Fruit fly (Drosophila melanogaster) whole organism, embryonic: Measurements from ENCODE around the gene CG7695.
A peak's percentile ranks its signal among the peaks of the same experiment; 100 is the strongest.

Experiments used
- ATbp ChIP-seq: fragments of 200-800 bp; sonication (Bioruptor generic); optimal IDR thresholded peaks from 2 replicates; lab custom pipeline; 2017; ENCODE audit warnings: missing biosample characterization, mild to moderate bottlenecking, missing genetic modification characterization, missing genetic modification reagents
- Asciz ChIP-seq: fragments of 200-800 bp; sonication (Bioruptor generic); optimal IDR thresholded peaks from 2 replicates; lab custom pipeline; 2017; ENCODE audit warnings: missing biosample characterization, mild to moderate bottlenecking, missing genetic modification characterization, missing genetic modification reagents
- Blimp-1 ChIP-seq: fragments of 200-800 bp; sonication (Bioruptor generic); optimal IDR thresholded peaks from 3 replicates; lab custom pipeline; 2018; ENCODE audit warnings: missing biosample characterization, missing genetic modification characterization, mild to moderate bottlenecking, moderate library complexity, missing genetic modification reagents
- CG10209 ChIP-seq: fragments of 200-800 bp; sonication (Bioruptor generic); optimal IDR thresholded peaks from 3 replicates; lab custom pipeline; 2017; ENCODE audit warnings: missing biosample characterization, mild to moderate bottlenecking, missing genetic modification characterization, missing genetic modification reagents
- CG11723 ChIP-seq: fragments of 200-800 bp; sonication (Bioruptor generic); optimal IDR thresholded peaks from 2 replicates; lab custom pipeline; 2017; ENCODE audit warnings: missing biosample characterization, mild to moderate bottlenecking, missing genetic modification characterization
- CG12236 ChIP-seq: fragments of 200-800 bp; sonication (Bioruptor generic); optimal IDR thresholded peaks from 2 replicates; lab custom pipeline; 2016; ENCODE audit warnings: missing biosample characterization, missing genetic modification characterization
- CG12942 ChIP-seq: fragments of 200-800 bp; sonication (Bioruptor generic); optimal IDR thresholded peaks from 3 replicates; lab custom pipeline; 2016; ENCODE audit warnings: missing biosample characterization, missing genetic modification characterization
- CG13287 ChIP-seq: fragments of 200-800 bp; sonication (Bioruptor generic); IDR thresholded peaks from 2 replicates; pipeline ENCODE4 v1.3.6; 2022; ENCODE audit warnings: missing biosample characterization, missing genetic modification characterization; ENCODE audit not compliant: partially characterized antibody
- CG14710 ChIP-seq: fragments of 200-800 bp; sonication (Bioruptor generic); optimal IDR thresholded peaks from 3 replicates; lab custom pipeline; 2019; ENCODE audit warnings: missing biosample characterization, mild to moderate bottlenecking, missing genetic modification characterization, moderate library complexity
- CG14965 ChIP-seq: fragments of 200-800 bp; sonication (Bioruptor generic); optimal IDR thresholded peaks from 2 replicates; lab custom pipeline; 2016; ENCODE audit warnings: missing biosample characterization, missing genetic modification characterization, borderline replicate concordance
- CG16779 ChIP-seq: fragments of 200-800 bp; sonication (Bioruptor generic); IDR thresholded peaks from 2 replicates; pipeline ENCODE4 v1.3.6; 2022; ENCODE audit warnings: missing biosample characterization, missing genetic modification characterization
- CG17328 ChIP-seq: fragments of 200-800 bp; sonication (Bioruptor generic); IDR thresholded peaks from 2 replicates; pipeline ENCODE4 v1.3.6; 2022; ENCODE audit warnings: missing biosample characterization, missing genetic modification characterization
- CG17612 ChIP-seq: fragments of 200-800 bp; sonication (Bioruptor generic); IDR thresholded peaks from 2 replicates; pipeline ENCODE4 v1.3.6; 2022; ENCODE audit warnings: missing biosample characterization, missing genetic modification characterization
- CG2678 ChIP-seq: fragments of 200-800 bp; sonication (Bioruptor generic); optimal IDR thresholded peaks from 3 replicates; lab custom pipeline; 2019; ENCODE audit warnings: missing biosample characterization, mild to moderate bottlenecking, missing genetic modification characterization, moderate library complexity
- CG32532 ChIP-seq: fragments of 200-800 bp; sonication (Bioruptor generic); IDR thresholded peaks from 2 replicates; pipeline ENCODE4 v1.3.6; 2022; ENCODE audit warnings: missing biosample characterization, missing genetic modification characterization
- CG4730 ChIP-seq: fragments of 200-800 bp; sonication (Bioruptor generic); IDR thresholded peaks from 2 replicates; pipeline ENCODE4 v1.3.6; 2022; ENCODE audit warnings: missing biosample characterization, missing genetic modification characterization
- CG6854 ChIP-seq: fragments of 200-800 bp; sonication (Bioruptor generic); optimal IDR thresholded peaks from 3 replicates; lab custom pipeline; 2017; ENCODE audit warnings: missing biosample characterization, mild to moderate bottlenecking, missing genetic modification characterization
- CG8478 ChIP-seq: fragments of >200 bp; optimal IDR thresholded peaks from 2 replicates; lab custom pipeline; 2018
- CG8924 ChIP-seq: fragments of 200-800 bp; optimal IDR thresholded peaks from 3 replicates; lab custom pipeline; 2019; ENCODE audit warnings: missing biosample characterization, mild to moderate bottlenecking, missing genetic modification characterization, moderate library complexity
- CG9215 ChIP-seq: fragments of 200-800 bp; sonication (Bioruptor generic); IDR thresholded peaks from 2 replicates; pipeline ENCODE4 v1.3.6; 2022; ENCODE audit warnings: missing biosample characterization, missing genetic modification characterization
- Camta ChIP-seq: fragments of 200-800 bp; sonication (Bioruptor generic); optimal IDR thresholded peaks from 2 replicates; lab custom pipeline; 2016; ENCODE audit warnings: missing biosample characterization, missing genetic modification characterization
- D ChIP-seq, 2 experiments: fragments of 200-800 bp in 1 of 2; fragments of >200 bp in 1 of 2; sonication (Bioruptor generic) in 1 of 2; optimal IDR thresholded peaks; 2 replicates in 1 of 2; 3 replicates in 1 of 2; lab custom pipeline; 2017; ENCODE audit warnings: mild to moderate bottlenecking in 1 of 2, missing biosample characterization in 1 of 2, missing genetic modification characterization in 1 of 2, missing genetic modification reagents in 1 of 2
- Dad ChIP-seq: fragments of 200-800 bp; sonication (Bioruptor generic); optimal IDR thresholded peaks from 3 replicates; lab custom pipeline; 2016; ENCODE audit warnings: missing biosample characterization, missing genetic modification characterization
- HLH3B ChIP-seq: fragments of 200-800 bp; sonication (Bioruptor generic); IDR thresholded peaks from 2 replicates; pipeline ENCODE4 v1.3.6; 2022; ENCODE audit warnings: missing biosample characterization, missing genetic modification characterization
- Hand ChIP-seq: fragments of 200-800 bp; sonication (Bioruptor generic); optimal IDR thresholded peaks from 2 replicates; lab custom pipeline; 2017; ENCODE audit warnings: mild to moderate bottlenecking, missing biosample characterization, missing genetic modification reagents, missing genetic modification characterization
- Hey ChIP-seq: fragments of 200-800 bp; sonication (Bioruptor generic); optimal IDR thresholded peaks from 3 replicates; lab custom pipeline; 2018; ENCODE audit warnings: missing biosample characterization, mild to moderate bottlenecking, missing genetic modification characterization
- Kr ChIP-seq: fragments of 200-800 bp; sonication (Bioruptor generic); optimal IDR thresholded peaks from 2 replicates; lab custom pipeline; 2017; ENCODE audit warnings: missing biosample characterization, mild to moderate bottlenecking, missing genetic modification characterization
- MTF-1 ChIP-seq: fragments of 200-800 bp; sonication (Bioruptor generic); optimal IDR thresholded peaks from 2 replicates; lab custom pipeline; 2018; ENCODE audit warnings: missing biosample characterization, mild to moderate bottlenecking, missing genetic modification characterization, borderline replicate concordance
- Med ChIP-seq: fragments of 200-800 bp; sonication (Bioruptor generic); peaks from one replicate; lab custom pipeline; 2016; ENCODE audit warnings: missing biosample characterization, missing genetic modification characterization, mild to moderate bottlenecking, inconsistent platforms, moderate library complexity
- NC2α ChIP-seq: fragments of 200-800 bp; sonication (Bioruptor generic); optimal IDR thresholded peaks from 2 replicates; lab custom pipeline; 2016; ENCODE audit warnings: missing biosample characterization, missing genetic modification characterization
- Optix ChIP-seq: fragments of 200-800 bp; sonication (Bioruptor generic); IDR thresholded peaks from 3 replicates; pipeline ENCODE4 v1.3.6; 2022; ENCODE audit warnings: missing biosample characterization, missing genetic modification characterization
- PHDP ChIP-seq: fragments of 200-800 bp; sonication (Bioruptor generic); optimal IDR thresholded peaks from 3 replicates; lab custom pipeline; 2018; ENCODE audit warnings: missing biosample characterization, mild to moderate bottlenecking, missing genetic modification characterization, moderate library complexity
- Pdp1 ChIP-seq, 2 experiments: fragments of 200-800 bp; sonication (Bioruptor generic); optimal IDR thresholded peaks; 3 replicates each; lab custom pipeline; 2016; ENCODE audit warnings: missing biosample characterization in 2 of 2, missing genetic modification characterization in 2 of 2, mild to moderate bottlenecking in 1 of 2, moderate library complexity in 1 of 2
- Ravus ChIP-seq: fragments of 200-800 bp; sonication (Bioruptor generic); IDR thresholded peaks from 2 replicates; pipeline ENCODE4 v1.3.6; 2022; ENCODE audit warnings: missing biosample characterization, missing genetic modification characterization
- Rx ChIP-seq: fragments of 200-800 bp; sonication (Bioruptor generic); IDR thresholded peaks from 2 replicates; pipeline ENCODE4 v1.3.6; 2022; ENCODE audit warnings: missing biosample characterization, missing genetic modification characterization
- Ssrp ChIP-seq: fragments of 200-800 bp; sonication (Bioruptor generic); optimal IDR thresholded peaks from 2 replicates; lab custom pipeline; 2018; ENCODE audit warnings: missing biosample characterization, mild to moderate bottlenecking, missing genetic modification characterization, moderate library complexity
- Usf ChIP-seq: fragments of 200-800 bp; sonication (Bioruptor generic); optimal IDR thresholded peaks from 2 replicates; lab custom pipeline; 2017; ENCODE audit warnings: missing genotype, missing biosample characterization, missing genetic modification characterization
- bab2 ChIP-seq: fragments of 200-800 bp; sonication (Bioruptor generic); optimal IDR thresholded peaks from 2 replicates; lab custom pipeline; 2016; ENCODE audit warnings: missing biosample characterization, missing genetic modification characterization
- corto ChIP-seq: fragments of 200-800 bp; sonication (Bioruptor generic); optimal IDR thresholded peaks from 2 replicates; lab custom pipeline; 2016; ENCODE audit warnings: missing biosample characterization, mild to moderate bottlenecking, missing genetic modification characterization, moderate library complexity
- dimm ChIP-seq: fragments of 200-800 bp; sonication (Bioruptor generic); IDR thresholded peaks from 2 replicates; pipeline ENCODE4 v1.3.6; 2022; ENCODE audit warnings: missing biosample characterization, missing genetic modification characterization
- ftz-f1 ChIP-seq: fragments of 200-800 bp; sonication (Bioruptor generic); optimal IDR thresholded peaks from 2 replicates; lab custom pipeline; 2016; ENCODE audit warnings: missing biosample characterization, missing genetic modification characterization
- gem ChIP-seq: fragments of 200-800 bp; sonication (Bioruptor generic); optimal IDR thresholded peaks from 2 replicates; lab custom pipeline; 2019; ENCODE audit warnings: missing biosample characterization, mild to moderate bottlenecking, missing genetic modification characterization, moderate library complexity
- gt ChIP-seq: fragments of 200-800 bp; sonication (Bioruptor generic); IDR thresholded peaks from 2 replicates; pipeline ENCODE4 v1.3.6; 2022; ENCODE audit warnings: missing biosample characterization, missing genetic modification characterization
- kah ChIP-seq: fragments of 200-800 bp; sonication (Bioruptor generic); optimal IDR thresholded peaks from 2 replicates; lab custom pipeline; 2018; ENCODE audit warnings: missing biosample characterization, mild to moderate bottlenecking, missing genetic modification characterization
- otp ChIP-seq: fragments of 200-800 bp; sonication (Bioruptor generic); IDR thresholded peaks from 3 replicates; pipeline ENCODE4, ENCODE4 v1.3.6; 2022; ENCODE audit warnings: missing biosample characterization, missing genetic modification characterization
- p53 ChIP-seq: fragments of 200-800 bp; sonication (Bioruptor generic); optimal IDR thresholded peaks from 2 replicates; lab custom pipeline; 2016; ENCODE audit warnings: missing biosample characterization, missing genetic modification characterization
- schlank ChIP-seq: fragments of 200-800 bp; sonication (Bioruptor generic); optimal IDR thresholded peaks from 2 replicates; lab custom pipeline; 2018; ENCODE audit warnings: missing biosample characterization, mild to moderate bottlenecking, missing genetic modification characterization
- tio ChIP-seq: fragments of 200-800 bp; sonication (Bioruptor generic); optimal IDR thresholded peaks from 2 replicates; lab custom pipeline; 2017; ENCODE audit warnings: missing biosample characterization, missing genetic modification characterization, inconsistent platforms
- trem ChIP-seq: fragments of 200-800 bp; optimal IDR thresholded peaks from 3 replicates; lab custom pipeline; 2019; ENCODE audit warnings: missing biosample characterization, mild to moderate bottlenecking, missing genetic modification characterization, moderate library complexity
- tx ChIP-seq: fragments of 200-800 bp; sonication (Bioruptor generic); optimal IDR thresholded peaks from 2 replicates; lab custom pipeline; 2016; ENCODE audit warnings: missing biosample characterization, missing genetic modification characterization
- unpg ChIP-seq: fragments of 200-800 bp; sonication (Bioruptor generic); optimal IDR thresholded peaks from 3 replicates; lab custom pipeline; 2018; ENCODE audit warnings: missing biosample characterization, mild to moderate bottlenecking, missing genetic modification characterization, moderate library complexity

CG7695 gene

DNA sequence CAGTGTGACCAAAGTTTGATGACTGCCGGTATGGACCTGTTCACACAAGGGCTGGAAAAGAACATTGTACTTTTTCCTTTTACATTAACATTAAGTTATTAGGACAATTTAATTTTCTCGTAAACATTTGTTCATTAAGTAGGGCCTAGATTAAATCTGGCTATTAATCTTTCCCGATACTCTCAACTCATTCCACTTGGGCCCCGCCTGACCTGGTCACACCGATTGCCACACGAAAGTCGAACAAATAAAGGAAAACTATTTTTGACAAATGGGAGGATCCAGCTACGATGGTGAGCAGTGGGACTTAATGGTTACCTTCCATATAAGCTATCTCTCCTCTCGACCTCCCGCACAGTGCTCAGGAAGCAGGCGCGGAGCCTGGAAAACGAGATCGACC is 46.2 kb upstream of the CG7695 start, which contains the start of the genes Cpsf73 and Gos28 (continued):
- peak; percentile 21 for TF ChIP-seq PHDP
- no peak for TF ChIP-seq ATbp (GFP tag; lab: Kevin White, UChicago)
- TF ChIP-seq dimm (GFP tag; lab: Robert Waterston, UW), result no peak
- TF ChIP-seq Hand (GFP tag; lab: Kevin White, UChicago), result no peak
- no peak for TF ChIP-seq gem (tag; lab: Kevin White, UChicago)
- no peak for TF ChIP-seq p53 (GFP tag; lab: Kevin White, UChicago)
- no peak for TF ChIP-seq Usf (GFP tag; lab: Kevin White, UChicago)
- peak; percentile 21 for TF ChIP-seq kah (GFP tag; lab: Kevin White, UChicago)
- TF ChIP-seq ftz-f1 (GFP tag; lab: Kevin White, UChicago), result no peak
- TF ChIP-seq CG10209 (GFP tag; lab: Kevin White, UChicago), result no peak
- TF ChIP-seq Optix (GFP tag; lab: Robert Waterston, UW), result no peak
- no peak for TF ChIP-seq Hey (tag; lab: Kevin White, UChicago)
- TF ChIP-seq unpg, result peak; percentile 19
- TF ChIP-seq CG8924 (tag; lab: Kevin White, UChicago), result no peak
- peak; percentile 61 for TF ChIP-seq CG14710
- TF ChIP-seq CG12942 (GFP tag; lab: Kevin White, UChicago), result no peak
- peak; percentile 14 for TF ChIP-seq Camta (GFP tag; lab: Kevin White, UChicago)
- TF ChIP-seq CG32532, result no peak
- TF ChIP-seq CG13287 (GFP tag; lab: Robert Waterston, UW), result peak; percentile 73
- TF ChIP-seq otp (GFP tag; lab: Robert Waterston, UW), result no peak
- TF ChIP-seq Ssrp (tag; lab: Kevin White, UChicago), result no peak
- TF ChIP-seq CG11723, result no peak
- TF ChIP-seq Med, result peak; percentile 82
- no peak for TF ChIP-seq bab2 (GFP tag; lab: Kevin White, UChicago)
- no peak for TF ChIP-seq tx (GFP tag; lab: Kevin White, UChicago)
- TF ChIP-seq CG17328 (GFP tag; lab: Robert Waterston, UW), result 0 out of 2 replicates have a peak, but pooled peaks have one; percentile 25
- no peak for TF ChIP-seq MTF-1
- no peak for TF ChIP-seq D (optimal IDR thresholded peaks at IDR 0.05; lab: Kevin White, UChicago)
- no peak for TF ChIP-seq D (GFP tag; optimal IDR thresholded peaks at IDR 0.05; lab: Kevin White, UChicago)
- no peak for TF ChIP-seq CG16779 (GFP tag; lab: Robert Waterston, UW)
- no peak for TF ChIP-seq HLH3B (GFP tag; lab: Robert Waterston, UW)
- TF ChIP-seq Dad (GFP tag; lab: Kevin White, UChicago), result no peak
- TF ChIP-seq Rx (GFP tag; lab: Robert Waterston, UW), result no peak
- TF ChIP-seq NC2α (GFP tag; lab: Kevin White, UChicago), result no peak
- TF ChIP-seq CG2678 (tag; lab: Kevin White, UChicago), result no peak
- no peak for TF ChIP-seq corto (GFP tag; lab: Kevin White, UChicago)
- no peak for TF ChIP-seq Ravus (GFP tag; lab: Robert Waterston, UW)
- TF ChIP-seq trem (tag; lab: Kevin White, UChicago), result peak; percentile 58
- peak; percentile 31 to 33 for TF ChIP-seq Pdp1 (GFP tag; optimal IDR thresholded peaks at IDR 0.05; lab: Kevin White, UChicago)
- TF ChIP-seq CG14965 (GFP tag; lab: Kevin White, UChicago), result no peak
- no peak for TF ChIP-seq gt (GFP tag; lab: Robert Waterston, UW)
- TF ChIP-seq CG8478 (lab: Kevin White, UChicago), result no peak
- no peak for TF ChIP-seq Kr (GFP tag; lab: Kevin White, UChicago)
- TF ChIP-seq tio, result no peak
- no peak for TF ChIP-seq schlank (tag; lab: Kevin White, UChicago)
- TF ChIP-seq CG17612 (GFP tag; lab: Robert Waterston, UW), result no peak
- TF ChIP-seq Asciz (GFP tag; lab: Kevin White, UChicago), result no peak
- TF ChIP-seq CG6854, result no peak
- TF ChIP-seq CG12236, result no peak
- no peak for TF ChIP-seq CG9215
- TF ChIP-seq CG4730 (GFP tag; lab: Robert Waterston, UW), result no peak
- TF ChIP-seq Blimp-1 (GFP tag; lab: Kevin White, UChicago), result peak; percentile 3
